Worm (Caenorhabditis elegans): ENCODE results near the gene F15E6.6.

ce11 chrIV:4270925-4271324 lies 13.0 kb downstream of the F15E6.6 start, which contains the start of gene F36A4.2:
- TF ChIP-seq unc-62 (GFP tag; optimal IDR thresholded peaks at IDR 0.05): no peak
- no peak for TF ChIP-seq madf-8 (GFP tag; conservative IDR thresholded peaks at IDR 0.05)
- no peak for TF ChIP-seq nhr-27 (tag; optimal IDR thresholded peaks at IDR 0.05)
- no peak for TF ChIP-seq ztf-6 (GFP tag; IDR thresholded peaks at IDR 0.05)
- no peak for TF ChIP-seq nhr-90 (tag; optimal IDR thresholded peaks at IDR 0.05)
- no peak for TF ChIP-seq akir-1 (GFP tag; optimal IDR thresholded peaks at IDR 0.05)
- no peak for TF ChIP-seq F39B2.1 (GFP tag; IDR thresholded peaks at IDR 0.05)
- no peak for TF ChIP-seq mes-4 (tag; optimal IDR thresholded peaks at IDR 0.05)
- no peak for TF ChIP-seq C06A6.2 (GFP tag; conservative IDR thresholded peaks at IDR 0.05)
- TF ChIP-seq snpc-1.1 (tag; optimal IDR thresholded peaks at IDR 0.05; ENCODE audit: insufficient read depth): no peak
- TF ChIP-seq ets-4 (GFP tag; optimal IDR thresholded peaks at IDR 0.05): no peak

All from whole organism, young adult.